Fruit fly (Drosophila melanogaster): ENCODE data around the gene CG14722.

Gene CG14722

dm6 chr3R:11758160-11758506 is 16.4 kb downstream of the CG14722 start:
- TF ChIP-seq CG8478 (optimal IDR thresholded peaks at IDR 0.05), result no peak
- no peak for TF ChIP-seq CTCF (optimal IDR thresholded peaks at IDR 0.05)

dm6 chr3R:11758507-11759184 is 17.0 kb downstream of the CG14722 start:
- TF ChIP-seq CTCF (optimal IDR thresholded peaks at IDR 0.05), result no peak
- no peak for TF ChIP-seq CG8478 (optimal IDR thresholded peaks at IDR 0.05)

dm6 chr3R:11759185-11759731 is 17.6 kb downstream of the CG14722 start:
- TF ChIP-seq CTCF (optimal IDR thresholded peaks at IDR 0.05), result no peak
- no peak for TF ChIP-seq CG8478 (optimal IDR thresholded peaks at IDR 0.05)

dm6 chr3R:11759971-11760370 is 18.3 kb downstream of the CG14722 start:
- TF ChIP-seq CTCF (optimal IDR thresholded peaks at IDR 0.05) (no peak), CG8478 (optimal IDR thresholded peaks at IDR 0.05) (no peak)

- no peak for TF ChIP-seq CTCF (optimal IDR thresholded peaks at IDR 0.05)
- no peak for TF ChIP-seq CG8478 (optimal IDR thresholded peaks at IDR 0.05)
Measured at dm6 chr3R:11760669-11761387, 19.1 kb downstream of the CG14722 start.

dm6 chr3R:11761718-11762117 is 20.0 kb downstream of the CG14722 start:
- TF ChIP-seq CTCF (optimal IDR thresholded peaks at IDR 0.05) (no peak), CG8478 (optimal IDR thresholded peaks at IDR 0.05) (no peak)

- TF ChIP-seq CG8478 (optimal IDR thresholded peaks at IDR 0.05) (no peak), CTCF (optimal IDR thresholded peaks at IDR 0.05) (no peak)
Measured at dm6 chr3R:11762500-11762899, 20.8 kb downstream of the CG14722 start.

dm6 chr3R:11763494-11764278 is 22.0 kb downstream of the CG14722 start:
- no peak for TF ChIP-seq CG8478 (optimal IDR thresholded peaks at IDR 0.05)
- no peak for TF ChIP-seq CTCF (optimal IDR thresholded peaks at IDR 0.05)

dm6 chr3R:11764279-11764880 is 22.7 kb downstream of the CG14722 start, which contains the start of gene Lk6:
Lk6 (minus strand) TSS chr3R:11764457.
- no peak for TF ChIP-seq CG8478 (optimal IDR thresholded peaks at IDR 0.05)
- TF ChIP-seq CTCF (optimal IDR thresholded peaks at IDR 0.05), result peak; percentile 85 to 90

dm6 chr3R:11770733-11771132 is 29.0 kb downstream of the CG14722 start:
- TF ChIP-seq CTCF (optimal IDR thresholded peaks at IDR 0.05) (no peak), CG8478 (optimal IDR thresholded peaks at IDR 0.05) (no peak)

- TF ChIP-seq CTCF (optimal IDR thresholded peaks at IDR 0.05) (no peak), CG8478 (optimal IDR thresholded peaks at IDR 0.05) (no peak)
Measured at dm6 chr3R:11771492-11771891, 29.8 kb downstream of the CG14722 start.

dm6 chr3R:11772181-11772827 is 30.6 kb downstream of the CG14722 start:
- TF ChIP-seq CG8478 (optimal IDR thresholded peaks at IDR 0.05) (no peak), CTCF (optimal IDR thresholded peaks at IDR 0.05) (no peak)

dm6 chr3R:11773325-11773998 is 31.8 kb downstream of the CG14722 start:
- no peak for TF ChIP-seq CTCF (optimal IDR thresholded peaks at IDR 0.05)
- no peak for TF ChIP-seq CG8478 (optimal IDR thresholded peaks at IDR 0.05)

- TF ChIP-seq CTCF (optimal IDR thresholded peaks at IDR 0.05), result no peak
- TF ChIP-seq CG8478 (optimal IDR thresholded peaks at IDR 0.05), result no peak
Measured at dm6 chr3R:11773999-11774397, 32.3 kb downstream of the CG14722 start.
